Worm (Caenorhabditis elegans) whole organism, early embryonic: ENCODE measurements around the gene fbxb-87.

Source experiments
- ama-1 ChIP-seq: fragments of 150-350 bp; optimal IDR thresholded peaks from 2 replicates; lab custom pipeline; 2014
- flt-1 ChIP-seq: fragments of 200-800 bp; sonication (Bioruptor generic); IDR thresholded peaks from 2 replicates; pipeline ENCODE4 v1.3.6; 2022; ENCODE audit warnings: missing genetic modification characterization, missing compliant biosample characterization
- hmbx-1 ChIP-seq: sonication (generic microtip); optimal IDR thresholded peaks from 2 replicates; lab custom pipeline; 2016; ENCODE audit warnings: mild to moderate bottlenecking, missing genetic modification characterization, missing compliant biosample characterization
- hmg-4 ChIP-seq: fragments of 200-800 bp; sonication (Bioruptor generic); optimal IDR thresholded peaks from 2 replicates; lab custom pipeline; 2018; ENCODE audit warnings: mild to moderate bottlenecking, missing genetic modification characterization, missing compliant biosample characterization
- tbx-11 ChIP-seq: fragments of 200-800 bp; sonication (Bioruptor generic); IDR thresholded peaks from 2 replicates; pipeline ENCODE4 v1.3.6; 2022; ENCODE audit warnings: missing genetic modification characterization, missing compliant biosample characterization
- tra-4 ChIP-seq: sonication (generic microtip); optimal IDR thresholded peaks from 2 replicates; lab custom pipeline; 2017; ENCODE audit warnings: missing genetic modification characterization, missing compliant biosample characterization

ce11 chrIII:10881462-10881861 is 12.9 kb upstream of the fbxb-87 start, which contains the start of gene athp-1:
- TF ChIP-seq flt-1 (GFP tag; lab: Robert Waterston, UW), result no peak
- TF ChIP-seq ama-1, result no peak
- TF ChIP-seq hmbx-1 (tag; lab: Kevin White, UChicago), result no peak
- TF ChIP-seq tra-4, result no peak
- no peak for TF ChIP-seq hmg-4 (GFP tag; lab: Kevin White, UChicago)
- TF ChIP-seq tbx-11 (GFP tag; lab: Robert Waterston, UW), result no peak
